Fruit fly (Drosophila melanogaster) whole organism, embryonic: ENCODE results near the gene CG12017.
A peak's percentile ranks its signal among the peaks of the same experiment; 100 is the strongest.

Experiments
- Bdp1 ChIP-seq: fragments of 200-800 bp; sonication (Bioruptor generic); optimal IDR thresholded peaks from 3 replicates; lab custom pipeline; 2016; ENCODE audit warnings: missing biosample characterization, missing genetic modification characterization
- CG11247 ChIP-seq: fragments of 200-800 bp; sonication (Bioruptor generic); IDR thresholded peaks from 2 replicates; pipeline ENCODE4 v1.3.6; 2022; ENCODE audit warnings: missing biosample characterization, missing genetic modification characterization
- CG11560 ChIP-seq: fragments of 200-800 bp; sonication (Bioruptor generic); IDR thresholded peaks from 3 replicates; pipeline ENCODE4 v1.3.6; 2022; ENCODE audit warnings: missing biosample characterization, missing genetic modification characterization
- CG12744 ChIP-seq: fragments of 200-800 bp; sonication (Bioruptor generic); optimal IDR thresholded peaks from 2 replicates; lab custom pipeline; 2016; ENCODE audit warnings: missing biosample characterization, missing genetic modification characterization
- CG15696 ChIP-seq: fragments of 200-800 bp; sonication (Bioruptor generic); optimal IDR thresholded peaks from 2 replicates; lab custom pipeline; 2019; ENCODE audit warnings: missing biosample characterization, mild to moderate bottlenecking, missing genetic modification characterization, moderate library complexity
- CG1603 ChIP-seq: fragments of 200-800 bp; sonication (Bioruptor generic); optimal IDR thresholded peaks from 2 replicates; lab custom pipeline; 2019; ENCODE audit warnings: missing biosample characterization, mild to moderate bottlenecking, missing genetic modification characterization, moderate library complexity
- CG17186 ChIP-seq: fragments of 200-800 bp; sonication (Bioruptor generic); optimal IDR thresholded peaks from 3 replicates; lab custom pipeline; 2017; ENCODE audit warnings: missing biosample characterization, missing genetic modification reagents, missing genetic modification characterization
- CG17359 ChIP-seq: fragments of 200-800 bp; sonication (Bioruptor generic); optimal IDR thresholded peaks from 3 replicates; lab custom pipeline; 2018; ENCODE audit warnings: missing biosample characterization, mild to moderate bottlenecking, missing genetic modification characterization, moderate library complexity
- CG2129 ChIP-seq: fragments of 200-800 bp; sonication (Bioruptor generic); IDR thresholded peaks from 2 replicates; pipeline ENCODE4 v1.3.6; 2022; ENCODE audit warnings: missing biosample characterization, missing genetic modification characterization; ENCODE audit not compliant: partially characterized antibody
- CG31224 ChIP-seq: fragments of 200-800 bp; sonication (Bioruptor generic); IDR thresholded peaks from 2 replicates; pipeline ENCODE4 v1.3.6; 2022; ENCODE audit warnings: missing biosample characterization, missing genetic modification characterization
- CG31441 ChIP-seq: fragments of 200-800 bp; sonication (Bioruptor generic); IDR thresholded peaks from 2 replicates; pipeline ENCODE4 v1.3.6; 2022; ENCODE audit warnings: missing biosample characterization, missing genetic modification characterization
- CG34422 ChIP-seq: fragments of 200-800 bp; sonication (Bioruptor generic); IDR thresholded peaks from 3 replicates; pipeline ENCODE4 v1.3.6; 2022; ENCODE audit warnings: missing biosample characterization, missing genetic modification characterization
- CG4328 ChIP-seq: fragments of 200-800 bp; sonication (Bioruptor generic); optimal IDR thresholded peaks from 3 replicates; lab custom pipeline; 2017; ENCODE audit warnings: missing biosample characterization, missing genetic modification reagents, missing genetic modification characterization
- CG6765 ChIP-seq: fragments of 200-800 bp; sonication (Bioruptor generic); optimal IDR thresholded peaks from 3 replicates; lab custom pipeline; 2017; ENCODE audit warnings: missing biosample characterization, mild to moderate bottlenecking, missing genetic modification characterization
- CG7928 ChIP-seq: fragments of 200-800 bp; sonication (Bioruptor generic); optimal IDR thresholded peaks from 2 replicates; lab custom pipeline; 2017; ENCODE audit warnings: missing biosample characterization, mild to moderate bottlenecking, missing genetic modification characterization
- CG7963 ChIP-seq: fragments of 200-800 bp; sonication (Bioruptor generic); IDR thresholded peaks from 3 replicates; pipeline ENCODE4 v1.3.6; 2022; ENCODE audit warnings: missing biosample characterization, missing genetic modification characterization; ENCODE audit not compliant: partially characterized antibody
- CG8290 ChIP-seq, 3 experiments: fragments of 200-800 bp; sonication (Bioruptor generic); optimal IDR thresholded peaks; 2 replicates each; lab custom pipeline; 2016 to 2019; ENCODE audit warnings: missing biosample characterization in 3 of 3, missing genetic modification characterization in 3 of 3, mild to moderate bottlenecking in 2 of 3, moderate library complexity in 1 of 3
- CG9817 ChIP-seq: fragments of 200-800 bp; sonication (Bioruptor generic); optimal IDR thresholded peaks from 2 replicates; lab custom pipeline; 2018; ENCODE audit warnings: missing biosample characterization, mild to moderate bottlenecking, missing genetic modification characterization, moderate library complexity
- CG9932 ChIP-seq: fragments of 200-800 bp; sonication (Bioruptor generic); IDR thresholded peaks from 2 replicates; pipeline ENCODE4 v1.3.6; 2022; ENCODE audit warnings: missing biosample characterization, missing genetic modification characterization
- CTCF ChIP-seq: fragments of 200-800 bp; sonication (Bioruptor generic); optimal IDR thresholded peaks from 2 replicates; lab custom pipeline; 2017; ENCODE audit warnings: missing biosample characterization, mild to moderate bottlenecking, missing genetic modification characterization, moderate library complexity
- CoRest ChIP-seq: fragments of 200-800 bp; sonication (Bioruptor generic); optimal IDR thresholded peaks from 3 replicates; lab custom pipeline; 2018; ENCODE audit warnings: missing biosample characterization, mild to moderate bottlenecking, missing genetic modification characterization, moderate library complexity
- CrebB ChIP-seq: fragments of 200-800 bp; sonication (Bioruptor generic); optimal IDR thresholded peaks from 3 replicates; lab custom pipeline; 2018; ENCODE audit warnings: missing biosample characterization, mild to moderate bottlenecking, missing genetic modification characterization
- Dp ChIP-seq: fragments of 200-800 bp; sonication (Bioruptor generic); optimal IDR thresholded peaks from 2 replicates; lab custom pipeline; 2018; ENCODE audit warnings: missing biosample characterization, mild to moderate bottlenecking, missing genetic modification characterization, moderate library complexity
- Drgx ChIP-seq: fragments of 200-800 bp; sonication (Bioruptor generic); IDR thresholded peaks from 2 replicates; pipeline ENCODE4 v1.3.6; 2022; ENCODE audit warnings: missing biosample characterization, missing genetic modification characterization
- HLH54F ChIP-seq: fragments of 200-800 bp; sonication (Bioruptor generic); optimal IDR thresholded peaks from 3 replicates; lab custom pipeline; 2016; ENCODE audit warnings: missing biosample characterization, missing genetic modification characterization
- Med ChIP-seq: fragments of 200-800 bp; sonication (Bioruptor generic); peaks from one replicate; lab custom pipeline; 2016; ENCODE audit warnings: missing biosample characterization, missing genetic modification characterization, mild to moderate bottlenecking, inconsistent platforms, moderate library complexity
- NC2β ChIP-seq: fragments of 200-800 bp; sonication (Bioruptor generic); optimal IDR thresholded peaks from 2 replicates; lab custom pipeline; 2016; ENCODE audit warnings: missing biosample characterization, missing genetic modification characterization
- Nf-YA ChIP-seq: fragments of 200-800 bp; sonication (Bioruptor generic); IDR thresholded peaks from 2 replicates; pipeline ENCODE4 v1.3.6; 2022; ENCODE audit warnings: missing biosample characterization, missing genetic modification characterization
- Pdp1 ChIP-seq, 2 experiments: fragments of 200-800 bp; sonication (Bioruptor generic); optimal IDR thresholded peaks; 3 replicates each; lab custom pipeline; 2016; ENCODE audit warnings: missing biosample characterization in 2 of 2, missing genetic modification characterization in 2 of 2, mild to moderate bottlenecking in 1 of 2, moderate library complexity in 1 of 2
- Poxn ChIP-seq: fragments of 200-800 bp; sonication (Bioruptor generic); IDR thresholded peaks from 2 replicates; pipeline ENCODE4 v1.3.6; 2022; ENCODE audit warnings: missing biosample characterization, missing genetic modification characterization
- Ravus ChIP-seq: fragments of 200-800 bp; sonication (Bioruptor generic); IDR thresholded peaks from 2 replicates; pipeline ENCODE4 v1.3.6; 2022; ENCODE audit warnings: missing biosample characterization, missing genetic modification characterization
- Sox102F ChIP-seq: fragments of 200-800 bp; sonication (Bioruptor generic); optimal IDR thresholded peaks from 2 replicates; lab custom pipeline; 2018; ENCODE audit warnings: missing biosample characterization, mild to moderate bottlenecking, missing genetic modification characterization, moderate library complexity
- Stat92E ChIP-seq, 3 experiments: fragments of >200 bp in 2 of 3; fragments of 200-800 bp in 1 of 3; sonication (Bioruptor generic) in 1 of 3; optimal IDR thresholded peaks; 2 replicates each; lab custom pipeline; 2017 to 2019; ENCODE audit warnings: missing biosample characterization in 3 of 3, missing genetic modification characterization in 3 of 3, mild to moderate bottlenecking in 1 of 3, moderate library complexity in 1 of 3
- Trl ChIP-seq, 3 experiments: fragments of >200 bp in 2 of 3; fragments of 200-800 bp in 1 of 3; sonication (Bioruptor generic) in 1 of 3; optimal IDR thresholded peaks; 2 replicates in 1 of 3; 3 replicates in 2 of 3; lab custom pipeline; 2016 to 2017; ENCODE audit warnings: missing biosample characterization in 1 of 3, missing genetic modification characterization in 1 of 3
- Xbp1 ChIP-seq: fragments of 200-800 bp; sonication (Bioruptor generic); optimal IDR thresholded peaks from 3 replicates; lab custom pipeline; 2016; ENCODE audit warnings: missing biosample characterization, mild to moderate bottlenecking, missing genetic modification characterization
- fd102C ChIP-seq: fragments of 200-800 bp; sonication (Bioruptor generic); optimal IDR thresholded peaks from 2 replicates; lab custom pipeline; 2018; ENCODE audit warnings: missing biosample characterization, mild to moderate bottlenecking, missing genetic modification characterization, moderate library complexity
- gem ChIP-seq: fragments of 200-800 bp; sonication (Bioruptor generic); optimal IDR thresholded peaks from 2 replicates; lab custom pipeline; 2019; ENCODE audit warnings: missing biosample characterization, mild to moderate bottlenecking, missing genetic modification characterization, moderate library complexity
- gsb ChIP-seq: fragments of 200-800 bp; sonication (Bioruptor generic); IDR thresholded peaks from 2 replicates; pipeline ENCODE4 v1.3.6; 2022; ENCODE audit warnings: missing biosample characterization, missing genetic modification characterization
- mam ChIP-seq: fragments of 200-800 bp; sonication (Bioruptor generic); optimal IDR thresholded peaks from 3 replicates; lab custom pipeline; 2016; ENCODE audit warnings: missing biosample characterization, missing genetic modification characterization
- nerfin-1 ChIP-seq: fragments of 200-800 bp; sonication (Bioruptor generic); optimal IDR thresholded peaks from 3 replicates; lab custom pipeline; 2019; ENCODE audit warnings: missing biosample characterization, mild to moderate bottlenecking, missing genetic modification characterization, moderate library complexity
- nmo ChIP-seq: fragments of 200-800 bp; sonication (Bioruptor generic); optimal IDR thresholded peaks from 2 replicates; lab custom pipeline; 2018; ENCODE audit warnings: missing biosample characterization, mild to moderate bottlenecking, missing genetic modification characterization, moderate library complexity
- phol ChIP-seq: fragments of 200-800 bp; sonication (Bioruptor generic); optimal IDR thresholded peaks from 3 replicates; lab custom pipeline; 2018; ENCODE audit warnings: missing biosample characterization, mild to moderate bottlenecking, missing genetic modification characterization, moderate library complexity
- sob ChIP-seq: fragments of 200-800 bp; sonication (Bioruptor generic); IDR thresholded peaks from 2 replicates; pipeline ENCODE4 v1.3.6; 2022; ENCODE audit warnings: missing biosample characterization, missing genetic modification characterization
- tgo ChIP-seq: fragments of 200-800 bp; sonication (Bioruptor generic); IDR thresholded peaks from 3 replicates; pipeline ENCODE4 v1.3.6; 2022; ENCODE audit warnings: missing biosample characterization, missing genetic modification characterization
- ttk ChIP-seq: fragments of 200-800 bp; sonication (Bioruptor generic); IDR thresholded peaks from 2 replicates; pipeline ENCODE4 v2.1.2; 2022; ENCODE audit warnings: missing biosample characterization, missing genetic modification characterization
- tup ChIP-seq: fragments of 200-800 bp; sonication (Bioruptor generic); optimal IDR thresholded peaks from 2 replicates; lab custom pipeline; 2016; ENCODE audit warnings: missing biosample characterization, mild to moderate bottlenecking, missing genetic modification characterization, moderate library complexity
- tx ChIP-seq: fragments of 200-800 bp; sonication (Bioruptor generic); optimal IDR thresholded peaks from 2 replicates; lab custom pipeline; 2016; ENCODE audit warnings: missing biosample characterization, missing genetic modification characterization
- yki ChIP-seq: fragments of >200 bp; optimal IDR thresholded peaks from 3 replicates; lab custom pipeline; 2018
- zen ChIP-seq: fragments of 200-800 bp; sonication (Bioruptor generic); optimal IDR thresholded peaks from 3 replicates; lab custom pipeline; 2018; ENCODE audit warnings: missing biosample characterization, mild to moderate bottlenecking, missing genetic modification characterization, moderate library complexity

The CG12017 gene

dm6 chr3L:3239033-3239752 lies 40.8 kb upstream of the CG12017 start, which contains the start of gene CG17746 (continued):
- peak in 1 of 3 experiments; percentile 38 for TF ChIP-seq Stat92E (GFP tag; optimal IDR thresholded peaks at IDR 0.05; lab: Kevin White, UChicago)
- TF ChIP-seq gsb = no peak
- peak; percentile 92 for TF ChIP-seq Med (GFP tag; lab: Kevin White, UChicago)
- TF ChIP-seq CG12744 (GFP tag; lab: Kevin White, UChicago) = peak; percentile 50
- peak; percentile 99 for TF ChIP-seq Dp (GFP tag; lab: Kevin White, UChicago)
- TF ChIP-seq CG11560 = no peak
- peak; percentile 83 for TF ChIP-seq CG17186 (GFP tag; lab: Kevin White, UChicago)
- TF ChIP-seq yki (lab: Kevin White, UChicago) = no peak
- no peak for TF ChIP-seq CG6765 (GFP tag; lab: Kevin White, UChicago)
- TF ChIP-seq CG15696 (tag; lab: Kevin White, UChicago) = no peak
- no peak for TF ChIP-seq Ravus
- TF ChIP-seq CG4328 (GFP tag; lab: Kevin White, UChicago) = no peak
- TF ChIP-seq Drgx (GFP tag; lab: Robert Waterston, UW) = no peak
- TF ChIP-seq zen = peak; percentile 21
- no peak for TF ChIP-seq Sox102F (GFP tag; lab: Kevin White, UChicago)
- no peak for TF ChIP-seq CG11247 (GFP tag; lab: Robert Waterston, UW)
- TF ChIP-seq CrebB = peak; percentile 15
- peak; percentile 60 for TF ChIP-seq CoRest (tag; lab: Kevin White, UChicago)
- peak; percentile 38 for TF ChIP-seq Xbp1 (GFP tag; lab: Kevin White, UChicago)
- TF ChIP-seq sob = peak; percentile 67; the same call in 1 of the 2 replicates
- no peak for TF ChIP-seq CG31441
- TF ChIP-seq CG17359 (tag; lab: Kevin White, UChicago) = peak; percentile 21
- TF ChIP-seq CG2129 = no peak
- peak; percentile 76 for TF ChIP-seq mam (GFP tag; lab: Kevin White, UChicago)
- no peak for TF ChIP-seq ttk (GFP tag; lab: Robert Waterston, UW)
- TF ChIP-seq CG34422 (GFP tag; lab: Robert Waterston, UW) = peak; percentile 59; the same call in 1 of the 3 replicates
- peak; percentile 83 for TF ChIP-seq CTCF
- TF ChIP-seq Pdp1 (GFP tag; optimal IDR thresholded peaks at IDR 0.05; lab: Kevin White, UChicago) = peak in 1 of 2 experiments; percentile 63
- TF ChIP-seq CG7928 (GFP tag; lab: Kevin White, UChicago) = peak; percentile 41
- TF ChIP-seq Poxn (GFP tag; lab: Robert Waterston, UW) = no peak
- no peak for TF ChIP-seq CG7963
- no peak for TF ChIP-seq tup
- no peak for TF ChIP-seq tgo (GFP tag; lab: Robert Waterston, UW)
- peak; percentile 46 for TF ChIP-seq CG8290 (GFP tag; optimal IDR thresholded peaks at IDR 0.05; lab: Kevin White, UChicago)
- no peak for TF ChIP-seq CG8290 (tag; optimal IDR thresholded peaks at IDR 0.05; lab: Kevin White, UChicago)
- TF ChIP-seq gem = no peak
- no peak for TF ChIP-seq Nf-YA (GFP tag; lab: Robert Waterston, UW)
- peak; percentile 36 for TF ChIP-seq CG9817 (tag; lab: Kevin White, UChicago)
- TF ChIP-seq CG1603 (tag; lab: Kevin White, UChicago) = no peak
- TF ChIP-seq phol = peak; percentile 55
- no peak for TF ChIP-seq fd102C
- TF ChIP-seq nmo = peak; percentile 43
- TF ChIP-seq CG9932 (GFP tag; lab: Robert Waterston, UW) = peak; percentile 74
- TF ChIP-seq HLH54F (GFP tag; lab: Kevin White, UChicago) = peak; percentile 32
- TF ChIP-seq Bdp1 (GFP tag; lab: Kevin White, UChicago) = peak; percentile 56
- TF ChIP-seq CG31224 (GFP tag; lab: Robert Waterston, UW) = no peak
- peak; percentile 28 for TF ChIP-seq NC2β (GFP tag; lab: Kevin White, UChicago)
- peak; percentile 48 for TF ChIP-seq tx (GFP tag; lab: Kevin White, UChicago)
- TF ChIP-seq nerfin-1 (tag; lab: Kevin White, UChicago) = peak; percentile 12
- TF ChIP-seq Trl (optimal IDR thresholded peaks at IDR 0.05; lab: Kevin White, UChicago) = peak in 1 of 2 experiments; percentile 10
- peak; percentile 38 for TF ChIP-seq Trl (GFP tag; optimal IDR thresholded peaks at IDR 0.05; lab: Kevin White, UChicago)
